Fruit fly (Drosophila melanogaster) whole organism, embryonic: ENCODE measurements around the gene Cpr65Az.
A peak's percentile ranks its signal among the peaks of the same experiment; 100 is the strongest.

Experiments used
- Atf-2 ChIP-seq: fragments of 200-800 bp; sonication (Bioruptor generic); optimal IDR thresholded peaks from 2 replicates; lab custom pipeline; 2016; ENCODE audit warnings: missing biosample characterization, missing genetic modification characterization
- Bdp1 ChIP-seq: fragments of 200-800 bp; sonication (Bioruptor generic); optimal IDR thresholded peaks from 3 replicates; lab custom pipeline; 2016; ENCODE audit warnings: missing biosample characterization, missing genetic modification characterization
- CG10209 ChIP-seq: fragments of 200-800 bp; sonication (Bioruptor generic); optimal IDR thresholded peaks from 3 replicates; lab custom pipeline; 2017; ENCODE audit warnings: missing biosample characterization, mild to moderate bottlenecking, missing genetic modification characterization, missing genetic modification reagents
- CG11504 ChIP-seq: fragments of 200-800 bp; sonication (Bioruptor generic); optimal IDR thresholded peaks from 3 replicates; lab custom pipeline; 2019; ENCODE audit warnings: missing biosample characterization, mild to moderate bottlenecking, missing genetic modification characterization, moderate library complexity
- CG12071 ChIP-seq: fragments of 200-800 bp; sonication (Bioruptor generic); optimal IDR thresholded peaks from 3 replicates; lab custom pipeline; 2018; ENCODE audit warnings: missing biosample characterization, mild to moderate bottlenecking, missing genetic modification characterization
- CG12219 ChIP-seq: fragments of 200-800 bp; sonication (Bioruptor generic); optimal IDR thresholded peaks from 3 replicates; lab custom pipeline; 2018; ENCODE audit warnings: missing biosample characterization, mild to moderate bottlenecking, missing genetic modification characterization
- CG12769 ChIP-seq: fragments of 200-800 bp; sonication (Bioruptor generic); optimal IDR thresholded peaks from 2 replicates; lab custom pipeline; 2019; ENCODE audit warnings: missing biosample characterization, mild to moderate bottlenecking, missing genetic modification characterization, moderate library complexity
- CG14014 ChIP-seq: fragments of 200-800 bp; sonication (Bioruptor generic); IDR thresholded peaks from 2 replicates; pipeline ENCODE4 v1.3.6; 2022; ENCODE audit warnings: missing biosample characterization, missing genetic modification characterization
- CG14050 ChIP-seq: fragments of 200-800 bp; sonication (Bioruptor generic); IDR thresholded peaks from 3 replicates; pipeline ENCODE4 v1.3.6; 2022; ENCODE audit warnings: missing biosample characterization, missing genetic modification characterization
- CG15011 ChIP-seq: fragments of 200-800 bp; sonication (Bioruptor generic); optimal IDR thresholded peaks from 3 replicates; lab custom pipeline; 2018; ENCODE audit warnings: missing biosample characterization, mild to moderate bottlenecking, missing genetic modification characterization
- CG15073 ChIP-seq: fragments of 200-800 bp; sonication (Bioruptor generic); optimal IDR thresholded peaks from 2 replicates; lab custom pipeline; 2016; ENCODE audit warnings: missing biosample characterization, missing genetic modification characterization
- CG15269 ChIP-seq: fragments of 200-800 bp; sonication (Bioruptor generic); optimal IDR thresholded peaks from 2 replicates; lab custom pipeline; 2018; ENCODE audit warnings: missing biosample characterization, mild to moderate bottlenecking, missing genetic modification characterization, moderate library complexity
- CG17359 ChIP-seq: fragments of 200-800 bp; sonication (Bioruptor generic); optimal IDR thresholded peaks from 3 replicates; lab custom pipeline; 2018; ENCODE audit warnings: missing biosample characterization, mild to moderate bottlenecking, missing genetic modification characterization, moderate library complexity
- CG17385 ChIP-seq: fragments of 200-800 bp; sonication (Bioruptor generic); optimal IDR thresholded peaks from 3 replicates; lab custom pipeline; 2018; ENCODE audit warnings: missing biosample characterization, mild to moderate bottlenecking, missing genetic modification characterization
- CG17802 ChIP-seq: fragments of 200-800 bp; sonication (Bioruptor generic); optimal IDR thresholded peaks from 2 replicates; lab custom pipeline; 2018; ENCODE audit warnings: missing biosample characterization, mild to moderate bottlenecking, missing genetic modification characterization, moderate library complexity
- CG18599 ChIP-seq: fragments of 200-800 bp; sonication (Bioruptor generic); optimal IDR thresholded peaks from 3 replicates; lab custom pipeline; 2017; ENCODE audit warnings: missing biosample characterization, missing genetic modification characterization, mild to moderate bottlenecking, moderate library complexity, missing genetic modification reagents
- CG18619 ChIP-seq: fragments of 200-800 bp; sonication (Bioruptor generic); optimal IDR thresholded peaks from 3 replicates; lab custom pipeline; 2017; ENCODE audit warnings: missing biosample characterization, mild to moderate bottlenecking, missing genetic modification characterization
- CG2202 ChIP-seq: fragments of 200-800 bp; sonication (Bioruptor generic); optimal IDR thresholded peaks from 2 replicates; lab custom pipeline; 2018; ENCODE audit warnings: missing biosample characterization, mild to moderate bottlenecking, missing genetic modification characterization
- CG2889 ChIP-seq: fragments of 200-800 bp; sonication (Bioruptor generic); IDR thresholded peaks from 3 replicates; pipeline ENCODE4 v1.3.6; 2022; ENCODE audit warnings: missing biosample characterization, missing genetic modification characterization
- CG30403 ChIP-seq: fragments of 200-800 bp; sonication (Bioruptor generic); optimal IDR thresholded peaks from 3 replicates; lab custom pipeline; 2016; ENCODE audit warnings: missing biosample characterization, missing genetic modification characterization
- CG31441 ChIP-seq: fragments of 200-800 bp; sonication (Bioruptor generic); IDR thresholded peaks from 2 replicates; pipeline ENCODE4 v1.3.6; 2022; ENCODE audit warnings: missing biosample characterization, missing genetic modification characterization
- CG3281 ChIP-seq: fragments of 200-800 bp; sonication (Bioruptor generic); optimal IDR thresholded peaks from 3 replicates; lab custom pipeline; 2017; ENCODE audit warnings: missing biosample characterization, mild to moderate bottlenecking, missing genetic modification characterization
- CG4617 ChIP-seq: fragments of 200-800 bp; sonication (Bioruptor generic); optimal IDR thresholded peaks from 3 replicates; lab custom pipeline; 2016; ENCODE audit warnings: missing biosample characterization, missing genetic modification characterization, borderline replicate concordance
- CG5180 ChIP-seq: fragments of 200-800 bp; sonication (Bioruptor generic); optimal IDR thresholded peaks from 3 replicates; lab custom pipeline; 2017; ENCODE audit warnings: missing biosample characterization, missing genetic modification characterization, mild to moderate bottlenecking, moderate library complexity, missing genetic modification reagents
- CG7987 ChIP-seq: fragments of 200-800 bp; sonication (Bioruptor generic); optimal IDR thresholded peaks from 2 replicates; lab custom pipeline; 2018; ENCODE audit warnings: missing biosample characterization, mild to moderate bottlenecking, missing genetic modification characterization, moderate library complexity
- CG8290 ChIP-seq, 3 experiments: fragments of 200-800 bp; sonication (Bioruptor generic); optimal IDR thresholded peaks; 2 replicates each; lab custom pipeline; 2016 to 2019; ENCODE audit warnings: missing biosample characterization in 3 of 3, missing genetic modification characterization in 3 of 3, mild to moderate bottlenecking in 2 of 3, moderate library complexity in 1 of 3
- CrebB ChIP-seq: fragments of 200-800 bp; sonication (Bioruptor generic); optimal IDR thresholded peaks from 3 replicates; lab custom pipeline; 2018; ENCODE audit warnings: missing biosample characterization, mild to moderate bottlenecking, missing genetic modification characterization
- Gsc ChIP-seq: fragments of 200-800 bp; sonication (Bioruptor generic); IDR thresholded peaks from 2 replicates; pipeline ENCODE4 v1.3.6; 2022; ENCODE audit warnings: missing biosample characterization, missing genetic modification characterization
- Lim3 ChIP-seq: fragments of 200-800 bp; sonication (Bioruptor generic); IDR thresholded peaks from 2 replicates; pipeline ENCODE4 v1.3.6; 2022; ENCODE audit warnings: missing biosample characterization, missing genetic modification characterization
- Med ChIP-seq: fragments of 200-800 bp; sonication (Bioruptor generic); peaks from one replicate; lab custom pipeline; 2016; ENCODE audit warnings: missing biosample characterization, missing genetic modification characterization, mild to moderate bottlenecking, inconsistent platforms, moderate library complexity
- Nf-YA ChIP-seq: fragments of 200-800 bp; sonication (Bioruptor generic); IDR thresholded peaks from 2 replicates; pipeline ENCODE4 v1.3.6; 2022; ENCODE audit warnings: missing biosample characterization, missing genetic modification characterization
- Nf-YC ChIP-seq: fragments of 200-800 bp; optimal IDR thresholded peaks from 3 replicates; lab custom pipeline; 2019; ENCODE audit warnings: missing biosample characterization, mild to moderate bottlenecking, missing genetic modification characterization, moderate library complexity
- Oli ChIP-seq: fragments of 200-800 bp; sonication (Bioruptor generic); optimal IDR thresholded peaks from 2 replicates; lab custom pipeline; 2018; ENCODE audit warnings: missing biosample characterization, mild to moderate bottlenecking, missing genetic modification characterization, moderate library complexity
- Sox102F ChIP-seq: fragments of 200-800 bp; sonication (Bioruptor generic); optimal IDR thresholded peaks from 2 replicates; lab custom pipeline; 2018; ENCODE audit warnings: missing biosample characterization, mild to moderate bottlenecking, missing genetic modification characterization, moderate library complexity
- cas ChIP-seq: fragments of 200-800 bp; sonication (Bioruptor generic); IDR thresholded peaks from 2 replicates; pipeline ENCODE4 v1.3.6; 2022; ENCODE audit warnings: missing biosample characterization, missing genetic modification characterization
- cg ChIP-seq: fragments of 200-800 bp; sonication (Bioruptor generic); optimal IDR thresholded peaks from 3 replicates; lab custom pipeline; 2019; ENCODE audit warnings: missing biosample characterization, mild to moderate bottlenecking, missing genetic modification characterization, moderate library complexity
- dmrt99B ChIP-seq: fragments of 200-800 bp; sonication (Bioruptor generic); optimal IDR thresholded peaks from 2 replicates; lab custom pipeline; 2018; ENCODE audit warnings: missing biosample characterization, mild to moderate bottlenecking, missing genetic modification characterization, moderate library complexity
- ems ChIP-seq: fragments of 200-800 bp; sonication (Bioruptor generic); optimal IDR thresholded peaks from 3 replicates; lab custom pipeline; 2016; ENCODE audit warnings: missing biosample characterization, missing genetic modification characterization
- grau ChIP-seq: fragments of 200-800 bp; optimal IDR thresholded peaks from 3 replicates; lab custom pipeline; 2019; ENCODE audit warnings: missing biosample characterization, mild to moderate bottlenecking, missing genetic modification characterization, moderate library complexity
- nom ChIP-seq: fragments of 200-800 bp; sonication (Bioruptor generic); optimal IDR thresholded peaks from 2 replicates; lab custom pipeline; 2017; ENCODE audit warnings: missing biosample characterization, missing genetic modification characterization, mild to moderate bottlenecking, moderate library complexity, missing genetic modification reagents
- odd ChIP-seq: fragments of 200-800 bp; sonication (Bioruptor generic); optimal IDR thresholded peaks from 2 replicates; lab custom pipeline; 2017; ENCODE audit warnings: missing biosample characterization, mild to moderate bottlenecking, missing genetic modification characterization
- otp ChIP-seq: fragments of 200-800 bp; sonication (Bioruptor generic); IDR thresholded peaks from 3 replicates; pipeline ENCODE4, ENCODE4 v1.3.6; 2022; ENCODE audit warnings: missing biosample characterization, missing genetic modification characterization
- sens ChIP-seq: fragments of 200-800 bp; sonication (Bioruptor generic); peaks from one replicate; lab custom pipeline; 2016; ENCODE audit warnings: missing biosample characterization, missing genetic modification characterization
- slbo ChIP-seq: fragments of 200-800 bp; sonication (Bioruptor generic); IDR thresholded peaks from 2 replicates; pipeline ENCODE4 v1.3.6; 2022; ENCODE audit warnings: missing biosample characterization, missing genetic modification characterization
- sqz ChIP-seq: fragments of 200-800 bp; sonication (Bioruptor generic); optimal IDR thresholded peaks from 3 replicates; lab custom pipeline; 2018; ENCODE audit warnings: missing biosample characterization, mild to moderate bottlenecking, missing genetic modification characterization
- sr ChIP-seq: fragments of 200-800 bp; sonication (Bioruptor generic); IDR thresholded peaks from 3 replicates; pipeline ENCODE4 v1.3.6; 2022; ENCODE audit warnings: missing biosample characterization, missing genetic modification characterization
- unpg ChIP-seq: fragments of 200-800 bp; sonication (Bioruptor generic); optimal IDR thresholded peaks from 3 replicates; lab custom pipeline; 2018; ENCODE audit warnings: missing biosample characterization, mild to moderate bottlenecking, missing genetic modification characterization, moderate library complexity

Cpr65Az gene

dm6 chr3L:6139924-6140574 is 20.6 kb upstream of the Cpr65Az start, which contains the start of gene Cpr65Av (continued):
- TF ChIP-seq CG8290 (GFP tag; optimal IDR thresholded peaks at IDR 0.05; lab: Kevin White, UChicago), result no peak
- peak in 1 of 2 experiments; percentile 40 for TF ChIP-seq CG8290 (tag; optimal IDR thresholded peaks at IDR 0.05; lab: Kevin White, UChicago)
- TF ChIP-seq CG12071, result peak; percentile 17
- TF ChIP-seq CG14050 (GFP tag; lab: Robert Waterston, UW), result peak; percentile 29; the same call in 1 of the 3 replicates
- peak; percentile 16 for TF ChIP-seq CG18619 (GFP tag; lab: Kevin White, UChicago)
- TF ChIP-seq CG15011 (GFP tag; lab: Kevin White, UChicago), result peak; percentile 6
- peak; percentile 2 for TF ChIP-seq CG18599 (GFP tag; lab: Kevin White, UChicago)
- peak; percentile 24 for TF ChIP-seq unpg (GFP tag; lab: Kevin White, UChicago)
- peak; percentile 23 for TF ChIP-seq CG12219 (GFP tag; lab: Kevin White, UChicago)
- TF ChIP-seq Bdp1, result no peak
- TF ChIP-seq CG4617 (GFP tag; lab: Kevin White, UChicago), result no peak
- TF ChIP-seq CG15269 (tag; lab: Kevin White, UChicago), result peak; percentile 10
- TF ChIP-seq CG31441 (GFP tag; lab: Robert Waterston, UW), result 0 out of 2 replicates have a peak, but pooled peaks have one; percentile 12
- peak; percentile 34; the same call in 1 of the 2 replicates for TF ChIP-seq CG14014 (GFP tag; lab: Robert Waterston, UW)
- TF ChIP-seq Sox102F, result peak; percentile 48
- TF ChIP-seq CG7987 (GFP tag; lab: Kevin White, UChicago), result no peak
- peak; percentile 43 for TF ChIP-seq sqz
- TF ChIP-seq Oli (tag; lab: Kevin White, UChicago), result no peak
- TF ChIP-seq odd (GFP tag; lab: Kevin White, UChicago), result peak; percentile 33
- peak; percentile 26 for TF ChIP-seq CrebB
- TF ChIP-seq CG17385 (GFP tag; lab: Kevin White, UChicago), result peak; percentile 2
- no peak for TF ChIP-seq CG15073 (GFP tag; lab: Kevin White, UChicago)
- TF ChIP-seq sens, result peak; percentile 83
- 0 out of 3 replicates have a peak, but pooled peaks have one; percentile 24 for TF ChIP-seq sr (GFP tag; lab: Robert Waterston, UW)
- TF ChIP-seq cas, result no peak
- TF ChIP-seq CG10209, result peak; percentile 10
- TF ChIP-seq CG5180 (GFP tag; lab: Kevin White, UChicago), result peak; percentile 30
- peak; percentile 33; the same call in 1 of the 2 replicates for TF ChIP-seq Nf-YA (GFP tag; lab: Robert Waterston, UW)
- no peak for TF ChIP-seq nom (GFP tag; lab: Kevin White, UChicago)

dm6 chr3L:6140771-6141472 is 19.7 kb upstream of the Cpr65Az start:
- no peak for TF ChIP-seq Atf-2 (GFP tag; lab: Kevin White, UChicago)
- TF ChIP-seq otp (GFP tag; lab: Robert Waterston, UW), result 0 out of 3 replicates have a peak, but pooled peaks have one; percentile 10
- no peak for TF ChIP-seq CG18599 (GFP tag; lab: Kevin White, UChicago)
- no peak; the same call in 2 of the 3 replicates for TF ChIP-seq CG14050 (GFP tag; lab: Robert Waterston, UW)
- TF ChIP-seq CG17802 (tag; lab: Kevin White, UChicago), result no peak
- peak; percentile 20 for TF ChIP-seq grau (tag; lab: Kevin White, UChicago)
- TF ChIP-seq CG11504, result peak; percentile 27
- TF ChIP-seq CG30403 (GFP tag; lab: Kevin White, UChicago), result peak; percentile 2
- no peak for TF ChIP-seq CG17359 (tag; lab: Kevin White, UChicago)
- no peak for TF ChIP-seq Nf-YC (tag; lab: Kevin White, UChicago)
- no peak for TF ChIP-seq Lim3
- TF ChIP-seq slbo (GFP tag; lab: Robert Waterston, UW), result 0 out of 2 replicates have a peak, but pooled peaks have one; percentile 10
- peak; percentile 33 for TF ChIP-seq Oli (tag; lab: Kevin White, UChicago)
- peak; percentile 17 for TF ChIP-seq CG12769 (tag; lab: Kevin White, UChicago)
- TF ChIP-seq cg, result no peak
- peak; percentile 8 for TF ChIP-seq Med (GFP tag; lab: Kevin White, UChicago)
- no peak for TF ChIP-seq CG2889 (GFP tag; lab: Robert Waterston, UW)
- no peak for TF ChIP-seq CG3281 (GFP tag; lab: Kevin White, UChicago)
- peak; percentile 18 for TF ChIP-seq dmrt99B (tag; lab: Kevin White, UChicago)
- TF ChIP-seq Gsc (GFP tag; lab: Robert Waterston, UW), result no peak
- no peak for TF ChIP-seq ems (GFP tag; lab: Kevin White, UChicago)
- TF ChIP-seq CG2202 (tag; lab: Kevin White, UChicago), result no peak
